Fruit fly (Drosophila melanogaster) whole organism, embryonic: ENCODE measurements around the gene CG13623.

Experiments used
- B-H1 ChIP-seq: fragments of 200-800 bp; sonication (Bioruptor generic); IDR thresholded peaks from 3 replicates; pipeline ENCODE4 v1.3.6; 2022; ENCODE audit warnings: missing biosample characterization, missing genetic modification characterization
- Bteb2 ChIP-seq: fragments of 200-800 bp; sonication (Bioruptor generic); optimal IDR thresholded peaks from 2 replicates; lab custom pipeline; 2016; ENCODE audit warnings: missing biosample characterization, missing genetic modification characterization
- CG10462 ChIP-seq: fragments of 200-800 bp; sonication (Bioruptor generic); optimal IDR thresholded peaks from 2 replicates; lab custom pipeline; 2016; ENCODE audit warnings: missing biosample characterization, missing genetic modification characterization
- CG10979 ChIP-seq: fragments of 200-800 bp; sonication (Bioruptor generic); optimal IDR thresholded peaks from 2 replicates; lab custom pipeline; 2018; ENCODE audit warnings: missing biosample characterization, mild to moderate bottlenecking, missing genetic modification characterization, moderate library complexity
- CG11247 ChIP-seq: fragments of 200-800 bp; sonication (Bioruptor generic); IDR thresholded peaks from 2 replicates; pipeline ENCODE4 v1.3.6; 2022; ENCODE audit warnings: missing biosample characterization, missing genetic modification characterization
- CG1233 ChIP-seq: fragments of 200-800 bp; sonication (Bioruptor generic); optimal IDR thresholded peaks from 4 replicates; lab custom pipeline; 2018; ENCODE audit warnings: missing biosample characterization, mild to moderate bottlenecking, missing genetic modification characterization
- CG14050 ChIP-seq: fragments of 200-800 bp; sonication (Bioruptor generic); IDR thresholded peaks from 3 replicates; pipeline ENCODE4 v1.3.6; 2022; ENCODE audit warnings: missing biosample characterization, missing genetic modification characterization
- CG15514 ChIP-seq: fragments of 200-800 bp; sonication (Bioruptor generic); optimal IDR thresholded peaks from 3 replicates; lab custom pipeline; 2017; ENCODE audit warnings: missing biosample characterization, missing genetic modification characterization, mild to moderate bottlenecking, moderate library complexity, missing genetic modification reagents
- CG15601 ChIP-seq: fragments of 200-800 bp; sonication (Bioruptor generic); optimal IDR thresholded peaks from 3 replicates; lab custom pipeline; 2019; ENCODE audit warnings: missing biosample characterization, mild to moderate bottlenecking, missing genetic modification characterization, moderate library complexity
- CG1832 ChIP-seq: fragments of 200-800 bp; sonication (Bioruptor generic); optimal IDR thresholded peaks from 2 replicates; lab custom pipeline; 2017; ENCODE audit warnings: missing biosample characterization, mild to moderate bottlenecking, missing genetic modification characterization, inconsistent platforms
- CG2202 ChIP-seq: fragments of 200-800 bp; sonication (Bioruptor generic); optimal IDR thresholded peaks from 2 replicates; lab custom pipeline; 2018; ENCODE audit warnings: missing biosample characterization, mild to moderate bottlenecking, missing genetic modification characterization
- CG6175 ChIP-seq: fragments of 200-800 bp; sonication (Bioruptor generic); IDR thresholded peaks from 3 replicates; pipeline ENCODE4 v1.3.6; 2022; ENCODE audit warnings: missing biosample characterization, missing genetic modification characterization
- CG7271 ChIP-seq: fragments of 200-800 bp; sonication (Bioruptor generic); optimal IDR thresholded peaks from 2 replicates; lab custom pipeline; 2018; ENCODE audit warnings: missing biosample characterization, mild to moderate bottlenecking, missing genetic modification characterization, moderate library complexity
- CG7745 ChIP-seq: fragments of 200-800 bp; sonication (Bioruptor generic); optimal IDR thresholded peaks from 2 replicates; lab custom pipeline; 2018; ENCODE audit warnings: missing biosample characterization, mild to moderate bottlenecking, missing genetic modification characterization, moderate library complexity
- CG9876 ChIP-seq: fragments of 200-800 bp; sonication (Bioruptor generic); optimal IDR thresholded peaks from 2 replicates; lab custom pipeline; 2016; ENCODE audit warnings: missing biosample characterization, missing genetic modification characterization
- CHES-1-like ChIP-seq: fragments of 200-800 bp; sonication (Bioruptor generic); optimal IDR thresholded peaks from 2 replicates; lab custom pipeline; 2016; ENCODE audit warnings: missing biosample characterization, missing genetic modification characterization
- CoRest ChIP-seq: fragments of 200-800 bp; sonication (Bioruptor generic); optimal IDR thresholded peaks from 3 replicates; lab custom pipeline; 2018; ENCODE audit warnings: missing biosample characterization, mild to moderate bottlenecking, missing genetic modification characterization, moderate library complexity
- Dad ChIP-seq: fragments of 200-800 bp; sonication (Bioruptor generic); optimal IDR thresholded peaks from 3 replicates; lab custom pipeline; 2016; ENCODE audit warnings: missing biosample characterization, missing genetic modification characterization
- Dip2 ChIP-seq: fragments of 200-800 bp; sonication (Bioruptor generic); IDR thresholded peaks from 2 replicates; pipeline ENCODE4 v1.3.6; 2022; ENCODE audit warnings: missing biosample characterization, missing genetic modification characterization
- E2f2 ChIP-seq: fragments of 200-800 bp; sonication (Bioruptor generic); IDR thresholded peaks from 2 replicates; pipeline ENCODE4 v1.3.6; 2022; ENCODE audit warnings: missing biosample characterization, missing genetic modification characterization
- Hand ChIP-seq: fragments of 200-800 bp; sonication (Bioruptor generic); optimal IDR thresholded peaks from 2 replicates; lab custom pipeline; 2017; ENCODE audit warnings: mild to moderate bottlenecking, missing biosample characterization, missing genetic modification reagents, missing genetic modification characterization
- Hmx ChIP-seq: fragments of 200-800 bp; sonication (Bioruptor generic); optimal IDR thresholded peaks from 2 replicates; lab custom pipeline; 2016; ENCODE audit warnings: missing biosample characterization, missing genetic modification characterization
- Jarid2 ChIP-seq: fragments of 200-800 bp; sonication (Bioruptor generic); optimal IDR thresholded peaks from 3 replicates; lab custom pipeline; 2017; ENCODE audit warnings: mild to moderate bottlenecking, missing biosample characterization, missing genetic modification reagents, missing genetic modification characterization
- Lim3 ChIP-seq: fragments of 200-800 bp; sonication (Bioruptor generic); IDR thresholded peaks from 2 replicates; pipeline ENCODE4 v1.3.6; 2022; ENCODE audit warnings: missing biosample characterization, missing genetic modification characterization
- Oaz ChIP-seq: fragments of 200-800 bp; sonication (Bioruptor generic); IDR thresholded peaks from 2 replicates; pipeline ENCODE4 v1.3.6; 2022; ENCODE audit warnings: missing biosample characterization, missing genetic modification characterization
- Oli ChIP-seq: fragments of 200-800 bp; sonication (Bioruptor generic); optimal IDR thresholded peaks from 2 replicates; lab custom pipeline; 2018; ENCODE audit warnings: missing biosample characterization, mild to moderate bottlenecking, missing genetic modification characterization, moderate library complexity
- Rx ChIP-seq: fragments of 200-800 bp; sonication (Bioruptor generic); IDR thresholded peaks from 2 replicates; pipeline ENCODE4 v1.3.6; 2022; ENCODE audit warnings: missing biosample characterization, missing genetic modification characterization
- Sin3A ChIP-seq: fragments of >200 bp; optimal IDR thresholded peaks from 2 replicates; lab custom pipeline; 2018
- al ChIP-seq: fragments of 200-800 bp; sonication (Bioruptor generic); IDR thresholded peaks from 2 replicates; pipeline ENCODE4 v1.3.6; 2022; ENCODE audit warnings: missing biosample characterization, missing genetic modification characterization
- ap ChIP-seq: fragments of 200-800 bp; sonication (Bioruptor generic); IDR thresholded peaks from 2 replicates; pipeline ENCODE4 v1.3.6; 2022; ENCODE audit warnings: missing biosample characterization, missing genetic modification characterization
- ato ChIP-seq: fragments of 200-800 bp; sonication (Bioruptor generic); IDR thresholded peaks from 2 replicates; pipeline ENCODE4 v1.3.6; 2022; ENCODE audit warnings: missing biosample characterization, missing genetic modification characterization; ENCODE audit not compliant: partially characterized antibody
- br ChIP-seq: fragments of >200 bp; optimal IDR thresholded peaks from 2 replicates; lab custom pipeline; 2017
- fd64A ChIP-seq: fragments of 200-800 bp; sonication (Bioruptor generic); optimal IDR thresholded peaks from 3 replicates; lab custom pipeline; 2018; ENCODE audit warnings: missing biosample characterization, mild to moderate bottlenecking, missing genetic modification characterization
- fru ChIP-seq: fragments of >200 bp; optimal IDR thresholded peaks from 2 replicates; lab custom pipeline; 2017
- ham ChIP-seq: fragments of 200-800 bp; sonication (Bioruptor generic); IDR thresholded peaks from 2 replicates; pipeline ENCODE4 v1.3.6; 2022; ENCODE audit warnings: missing biosample characterization, missing genetic modification characterization
- inv ChIP-seq: fragments of 200-800 bp; sonication (Bioruptor generic); IDR thresholded peaks from 2 replicates; pipeline ENCODE4 v1.3.6; 2022; ENCODE audit warnings: missing biosample characterization, missing genetic modification characterization; ENCODE audit not compliant: partially characterized antibody
- jigr1 ChIP-seq: fragments of 200-800 bp; sonication (Bioruptor generic); IDR thresholded peaks from 3 replicates; pipeline ENCODE4 v1.3.6; 2022; ENCODE audit warnings: missing biosample characterization, missing genetic modification characterization
- lab ChIP-seq: fragments of 200-800 bp; sonication (Bioruptor generic); optimal IDR thresholded peaks from 3 replicates; lab custom pipeline; 2017; ENCODE audit warnings: missing biosample characterization, missing genetic modification characterization, mild to moderate bottlenecking, moderate library complexity, missing genetic modification reagents
- lbe ChIP-seq: fragments of 200-800 bp; sonication (Bioruptor generic); optimal IDR thresholded peaks from 2 replicates; lab custom pipeline; 2016; ENCODE audit warnings: missing biosample characterization, mild to moderate bottlenecking, missing genetic modification characterization
- lola ChIP-seq, 3 experiments: fragments of >200 bp in 2 of 3; fragments of 200-800 bp in 1 of 3; sonication (Bioruptor generic) in 1 of 3; optimal IDR thresholded peaks; 2 replicates each; lab custom pipeline; 2017 to 2019; ENCODE audit warnings: missing biosample characterization in 3 of 3, missing genetic modification characterization in 3 of 3, mild to moderate bottlenecking in 1 of 3, moderate library complexity in 1 of 3
- pnt ChIP-seq: fragments of 200-800 bp; sonication (Bioruptor generic); optimal IDR thresholded peaks from 3 replicates; lab custom pipeline; 2016; ENCODE audit warnings: missing biosample characterization, missing genetic modification characterization
- psq ChIP-seq: fragments of 200-800 bp; sonication (Bioruptor generic); optimal IDR thresholded peaks from 2 replicates; lab custom pipeline; 2017; ENCODE audit warnings: missing biosample characterization, missing genetic modification characterization
- repo ChIP-seq: fragments of 200-800 bp; sonication (Bioruptor generic); optimal IDR thresholded peaks from 2 replicates; lab custom pipeline; 2016; ENCODE audit warnings: missing biosample characterization, missing genetic modification characterization
- schlank ChIP-seq: fragments of 200-800 bp; sonication (Bioruptor generic); optimal IDR thresholded peaks from 2 replicates; lab custom pipeline; 2018; ENCODE audit warnings: missing biosample characterization, mild to moderate bottlenecking, missing genetic modification characterization
- sim ChIP-seq: fragments of 200-800 bp; sonication (Bioruptor generic); IDR thresholded peaks from 2 replicates; pipeline ENCODE4 v1.3.6; 2022; ENCODE audit warnings: missing biosample characterization, missing genetic modification characterization
- slbo ChIP-seq: fragments of 200-800 bp; sonication (Bioruptor generic); IDR thresholded peaks from 2 replicates; pipeline ENCODE4 v1.3.6; 2022; ENCODE audit warnings: missing biosample characterization, missing genetic modification characterization
- ssp ChIP-seq: fragments of 200-800 bp; sonication (Bioruptor generic); IDR thresholded peaks from 2 replicates; pipeline ENCODE4 v1.3.6; 2022; ENCODE audit warnings: missing biosample characterization, missing genetic modification characterization
- stwl ChIP-seq: fragments of 200-800 bp; sonication (Bioruptor generic); optimal IDR thresholded peaks from 3 replicates; lab custom pipeline; 2018; ENCODE audit warnings: missing biosample characterization, mild to moderate bottlenecking, missing genetic modification characterization, moderate library complexity
- tgo ChIP-seq: fragments of 200-800 bp; sonication (Bioruptor generic); IDR thresholded peaks from 3 replicates; pipeline ENCODE4 v1.3.6; 2022; ENCODE audit warnings: missing biosample characterization, missing genetic modification characterization
- tin ChIP-seq: fragments of 200-800 bp; sonication (Bioruptor generic); optimal IDR thresholded peaks from 3 replicates; lab custom pipeline; 2016; ENCODE audit warnings: missing biosample characterization, missing genetic modification characterization
- vvl ChIP-seq: fragments of 200-800 bp; sonication (Bioruptor generic); IDR thresholded peaks from 2 replicates; pipeline ENCODE4 v1.3.6; 2022; ENCODE audit warnings: missing biosample characterization, missing genetic modification characterization
- zfh1 ChIP-seq: fragments of 200-800 bp; sonication (Bioruptor generic); IDR thresholded peaks from 3 replicates; pipeline ENCODE4 v1.3.6; 2022; ENCODE audit warnings: missing biosample characterization, missing genetic modification characterization

CG13623 gene

dm6 chr3R:24565748-24566239 is 35.4 kb upstream of the CG13623 start (continued):
- TF ChIP-seq CG7271 (tag; lab: Kevin White, UChicago): no peak
- peak; percentile 32 for TF ChIP-seq Jarid2
- TF ChIP-seq fd64A (GFP tag; lab: Kevin White, UChicago): peak; percentile 61
- no peak for TF ChIP-seq repo
- no peak for TF ChIP-seq Lim3
- TF ChIP-seq B-H1 (GFP tag; lab: Robert Waterston, UW): no peak
- TF ChIP-seq ato: no peak
- no peak for TF ChIP-seq CG7745 (tag; lab: Kevin White, UChicago)
- TF ChIP-seq CG10979 (tag; lab: Kevin White, UChicago): no peak
- TF ChIP-seq CG11247 (GFP tag; lab: Robert Waterston, UW): 0 out of 2 replicates have a peak, but pooled peaks have one; percentile 4
- no peak for TF ChIP-seq tin
- TF ChIP-seq schlank (tag; lab: Kevin White, UChicago): no peak
- TF ChIP-seq CG9876 (GFP tag; lab: Kevin White, UChicago): no peak
- TF ChIP-seq CG1832: no peak
- TF ChIP-seq pnt: no peak
- peak; percentile 26 for TF ChIP-seq CG1233 (GFP tag; lab: Kevin White, UChicago)
- peak; percentile 79 for TF ChIP-seq CG15514 (GFP tag; lab: Kevin White, UChicago)
- TF ChIP-seq fru (lab: Kevin White, UChicago): no peak
- no peak for TF ChIP-seq stwl (tag; lab: Kevin White, UChicago)
- TF ChIP-seq Hand (GFP tag; lab: Kevin White, UChicago): peak; percentile 84
- TF ChIP-seq tgo: no peak
- no peak for TF ChIP-seq zfh1 (GFP tag; lab: Robert Waterston, UW)
- no peak for TF ChIP-seq ham (GFP tag; lab: Robert Waterston, UW)
- no peak for TF ChIP-seq Hmx (GFP tag; lab: Kevin White, UChicago)
- TF ChIP-seq CHES-1-like (GFP tag; lab: Kevin White, UChicago): no peak
- TF ChIP-seq psq (GFP tag; lab: Kevin White, UChicago): peak; percentile 93
- TF ChIP-seq vvl (GFP tag; lab: Robert Waterston, UW): peak; percentile 82; the same call in 1 of the 2 replicates
- TF ChIP-seq ssp (GFP tag; lab: Robert Waterston, UW): no peak
- 0 out of 3 replicates have a peak, but pooled peaks have one; percentile 36 for TF ChIP-seq CG14050 (GFP tag; lab: Robert Waterston, UW)
- peak; percentile 89 for TF ChIP-seq lab (GFP tag; lab: Kevin White, UChicago)
- TF ChIP-seq lola (GFP tag; optimal IDR thresholded peaks at IDR 0.05; lab: Kevin White, UChicago): peak in 1 of 3 experiments; percentile 7
- TF ChIP-seq Dip2: no peak
- no peak for TF ChIP-seq al (GFP tag; lab: Robert Waterston, UW)
- TF ChIP-seq inv: no peak
- peak; percentile 8 for TF ChIP-seq CG10462 (GFP tag; lab: Kevin White, UChicago)
- TF ChIP-seq br (lab: Kevin White, UChicago): no peak
- TF ChIP-seq CG15601 (tag; lab: Kevin White, UChicago): peak; percentile 82
- TF ChIP-seq Bteb2 (GFP tag; lab: Kevin White, UChicago): no peak
- no peak for TF ChIP-seq Rx (GFP tag; lab: Robert Waterston, UW)
- no peak for TF ChIP-seq Sin3A (lab: Kevin White, UChicago)
- no peak for TF ChIP-seq sim (GFP tag; lab: Robert Waterston, UW)
- TF ChIP-seq CoRest (tag; lab: Kevin White, UChicago): peak; percentile 10
- TF ChIP-seq CG6175 (GFP tag; lab: Robert Waterston, UW): no peak
- TF ChIP-seq E2f2 (GFP tag; lab: Robert Waterston, UW): peak; percentile 54; the same call in 1 of the 2 replicates
- TF ChIP-seq lbe: peak; percentile 78
- TF ChIP-seq slbo (GFP tag; lab: Robert Waterston, UW): no peak
- peak; percentile 58 for TF ChIP-seq CG2202 (tag; lab: Kevin White, UChicago)
- TF ChIP-seq ap: no peak
- TF ChIP-seq Oli (tag; lab: Kevin White, UChicago): no peak
- no peak for TF ChIP-seq jigr1 (GFP tag; lab: Robert Waterston, UW)
- peak; percentile 25 for TF ChIP-seq Dad (GFP tag; lab: Kevin White, UChicago)
- no peak for TF ChIP-seq Oaz (GFP tag; lab: Robert Waterston, UW)
